Worm (Caenorhabditis elegans): Measurements from ENCODE around the gene F22E5.23.
"Not testable (repeated sequence)": the region's sequence is repeated elsewhere in the genome, so short reads cannot be mapped to it uniquely, and the experiment has no call there.

The F22E5.23 gene

DNA sequence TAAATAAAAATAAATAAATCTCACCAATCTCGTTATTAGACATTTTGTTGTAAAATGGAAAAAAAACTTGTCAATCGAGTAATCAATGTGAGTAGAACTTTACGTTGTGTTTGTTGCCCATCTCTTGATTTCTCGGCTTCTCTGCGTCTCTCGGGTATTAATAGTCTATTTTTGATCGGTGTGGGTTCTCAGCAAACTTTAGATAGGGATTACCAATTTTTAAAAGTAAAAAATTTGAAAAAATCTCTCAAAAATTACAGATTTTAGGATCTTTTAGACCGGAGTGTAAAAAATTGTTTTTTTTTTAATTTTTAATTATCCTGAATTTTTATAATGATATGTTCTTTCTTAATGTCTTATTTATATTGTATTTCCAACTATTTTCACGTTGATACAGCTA is 3.7 kb upstream of the F22E5.23 start, which contains the start of gene F22E5.21:
F22E5.21 (minus strand) TSS at position 101 of the 400 bp plus-strand sequence.
- TF ChIP-seq unc-62 (GFP tag; optimal IDR thresholded peaks at IDR 0.05), result no peak

DNA sequence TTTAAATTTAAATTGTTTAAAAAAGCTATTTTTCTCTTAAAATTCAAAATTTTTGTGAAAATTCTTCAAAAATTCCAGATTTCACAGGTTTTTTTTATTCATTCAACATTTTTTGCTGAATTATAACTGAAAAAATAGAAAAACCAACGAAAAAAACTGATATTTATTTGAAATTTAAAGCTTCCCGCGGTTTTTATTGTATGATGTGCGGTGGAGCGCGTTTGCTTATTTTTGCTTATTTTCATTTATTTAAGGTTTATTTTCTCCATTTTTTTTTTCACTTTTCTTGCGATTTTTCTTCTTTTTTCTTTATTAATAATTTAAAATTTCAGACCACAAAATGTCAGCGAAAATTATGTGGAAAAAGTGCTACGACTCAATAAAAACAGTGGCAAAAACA is 3.0 kb upstream of the F22E5.23 start, which contains the start of gene F22E5.9:
F22E5.9 (plus strand) TSS at position 327 of the 400 bp plus-strand sequence.
- no peak for TF ChIP-seq unc-62 (GFP tag; optimal IDR thresholded peaks at IDR 0.05)

DNA sequence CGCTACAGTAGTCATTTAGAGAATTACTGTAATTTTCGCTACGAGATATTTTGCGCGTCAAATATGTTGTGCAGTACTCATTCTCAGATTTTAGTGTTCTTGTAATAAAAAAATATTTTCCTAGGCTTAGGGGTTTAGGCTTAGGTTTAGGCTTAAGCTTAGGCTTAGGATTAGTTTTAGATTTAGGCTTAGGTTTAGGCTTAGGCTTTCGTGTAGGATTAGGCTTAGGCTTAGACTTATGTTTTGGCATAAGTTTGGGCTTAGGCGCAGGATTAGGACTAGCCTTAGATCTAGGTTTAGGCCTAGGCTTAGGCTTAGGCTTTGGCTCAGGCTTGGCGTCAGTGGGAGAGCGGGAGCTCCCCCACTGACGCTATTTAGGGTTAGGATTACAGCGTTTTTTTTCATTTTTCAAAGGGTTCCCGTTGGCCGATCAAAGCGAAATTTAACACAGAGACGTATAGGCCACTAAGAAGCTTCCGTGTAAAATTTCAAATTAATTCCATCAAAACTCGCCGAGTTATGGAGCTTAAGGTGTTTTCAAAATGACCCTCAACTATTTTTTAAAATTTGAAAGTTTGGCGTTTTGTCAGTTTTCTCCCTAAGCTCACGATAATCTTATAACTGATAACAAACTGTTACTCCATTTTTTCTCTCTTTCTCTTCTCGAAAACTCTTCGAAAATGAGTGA is 1.5 kb upstream of the F22E5.23 start, which contains the start of gene F22E5.8:
F22E5.8 (plus strand) TSS at position 638 of the 688 bp plus-strand sequence.
- TF ChIP-seq unc-62 (GFP tag; optimal IDR thresholded peaks at IDR 0.05), result not testable (repeated sequence)

DNA sequence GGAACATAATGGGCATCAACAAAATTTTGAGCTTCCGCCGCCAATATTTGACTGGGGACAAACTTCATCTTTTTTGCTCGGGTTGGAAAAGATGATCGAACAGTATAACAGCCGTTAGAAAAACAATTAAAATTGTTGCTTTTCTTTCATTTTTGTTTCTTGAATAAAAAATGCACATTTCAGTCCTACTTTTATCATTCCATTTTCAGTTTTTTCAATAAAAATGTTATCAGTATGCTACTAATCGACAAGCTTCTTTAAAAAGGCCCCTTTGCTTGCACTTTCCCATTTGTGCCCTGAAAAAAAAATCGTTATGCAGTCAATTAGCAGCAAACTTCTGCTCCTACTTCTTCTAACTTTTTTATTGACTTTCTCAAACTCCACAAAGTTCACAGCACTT is 695 bp downstream of the F22E5.23 start, which contains the start of gene F22E5.7:
F22E5.7 (plus strand) TSS at position 301 of the 400 bp plus-strand sequence.
- no peak for TF ChIP-seq unc-62 (GFP tag; optimal IDR thresholded peaks at IDR 0.05)

DNA sequence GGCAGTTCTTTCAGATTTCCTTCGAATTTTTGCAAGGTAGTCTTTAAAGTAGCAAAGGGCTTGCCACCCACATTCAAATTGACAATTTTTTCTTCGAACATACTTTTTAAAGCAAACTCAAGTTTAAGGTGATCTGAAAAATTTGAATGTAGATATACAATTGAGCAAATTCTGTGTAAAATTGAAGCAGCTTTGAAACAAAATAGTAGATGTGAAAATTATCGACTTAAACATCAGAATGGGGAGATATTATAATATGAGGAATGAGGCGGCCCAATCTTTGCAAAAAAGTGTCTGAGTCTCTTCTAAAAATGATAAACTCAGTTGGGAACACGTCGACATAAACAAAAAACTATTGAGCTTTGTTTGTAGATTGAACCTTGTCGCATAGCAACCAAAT is 3.4 kb downstream of the F22E5.23 start, which contains the start of gene F22E5.11:
F22E5.11 (minus strand) TSS at position 101 of the 400 bp plus-strand sequence.
- TF ChIP-seq unc-62 (GFP tag; optimal IDR thresholded peaks at IDR 0.05), result no peak

DNA sequence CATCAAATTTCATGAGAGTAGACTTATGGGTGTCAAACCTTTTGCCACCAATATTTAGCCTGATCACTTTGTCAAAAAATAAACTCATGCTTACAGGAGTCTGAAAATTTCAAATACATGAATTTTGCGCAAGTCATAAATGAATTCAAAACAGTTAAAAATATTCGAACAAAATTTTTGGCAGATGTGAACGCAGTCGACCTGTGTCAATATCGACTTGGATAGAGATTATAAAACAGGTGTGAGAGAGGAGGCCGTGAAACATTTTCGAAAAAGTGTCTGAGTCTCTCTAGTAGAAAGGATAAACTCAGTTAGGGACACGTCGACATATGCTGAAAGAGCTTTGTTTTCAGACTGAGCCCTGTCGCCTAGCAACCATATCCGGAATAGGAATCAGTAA is 5.7 kb downstream of the F22E5.23 start, which contains the start of gene F22E5.12:
F22E5.12 (minus strand) TSS at position 101 of the 400 bp plus-strand sequence.
- TF ChIP-seq unc-62 (GFP tag; optimal IDR thresholded peaks at IDR 0.05), result not testable (repeated sequence)

DNA sequence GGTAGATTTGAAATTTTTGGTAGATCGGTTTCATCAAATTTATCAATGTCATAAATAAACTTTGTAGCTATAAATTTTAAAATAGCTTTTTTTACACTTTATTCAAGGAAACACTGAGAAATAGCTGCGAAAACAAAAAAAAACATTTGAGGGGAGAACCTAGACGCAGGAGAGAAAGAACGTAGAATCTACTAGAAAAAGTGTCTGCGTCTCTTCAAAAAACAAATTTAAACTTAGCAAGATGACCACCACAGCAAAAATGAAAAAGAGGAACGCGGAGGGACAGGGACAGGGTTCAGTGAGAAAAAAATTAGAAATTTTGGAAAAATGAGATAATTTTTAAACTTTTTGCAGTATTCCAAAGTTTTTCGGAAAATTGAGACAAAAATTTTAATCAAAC is 7.9 kb downstream of the F22E5.23 start:
- no peak for TF ChIP-seq unc-62 (GFP tag; optimal IDR thresholded peaks at IDR 0.05)

DNA sequence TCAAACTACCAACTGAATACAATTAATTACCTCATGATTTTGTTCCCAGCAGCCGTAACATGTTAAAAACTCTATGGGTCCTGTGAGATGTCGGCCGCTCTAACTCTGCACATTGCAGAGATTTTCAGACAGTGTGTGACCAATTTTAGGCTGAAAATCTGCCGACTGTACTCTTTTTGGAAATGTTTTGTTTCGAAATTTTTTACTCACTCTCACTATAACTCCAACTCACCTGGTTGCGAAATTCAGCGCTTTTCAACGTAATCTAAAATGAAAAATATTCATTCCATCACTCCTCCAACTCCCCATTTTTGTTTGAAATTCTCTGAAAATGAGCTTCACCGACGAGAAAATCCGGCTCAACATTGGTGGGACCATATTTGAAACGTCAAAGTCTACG is 8.5 kb downstream of the F22E5.23 start, which contains the start of the genes F22E5.13 and F22E5.6:
F22E5.13 (minus strand) TSS at position 101 of the 400 bp plus-strand sequence.
F22E5.6 (plus strand) TSS at position 297 of the 400 bp plus-strand sequence.
- TF ChIP-seq unc-62 (GFP tag; optimal IDR thresholded peaks at IDR 0.05), result no peak

DNA sequence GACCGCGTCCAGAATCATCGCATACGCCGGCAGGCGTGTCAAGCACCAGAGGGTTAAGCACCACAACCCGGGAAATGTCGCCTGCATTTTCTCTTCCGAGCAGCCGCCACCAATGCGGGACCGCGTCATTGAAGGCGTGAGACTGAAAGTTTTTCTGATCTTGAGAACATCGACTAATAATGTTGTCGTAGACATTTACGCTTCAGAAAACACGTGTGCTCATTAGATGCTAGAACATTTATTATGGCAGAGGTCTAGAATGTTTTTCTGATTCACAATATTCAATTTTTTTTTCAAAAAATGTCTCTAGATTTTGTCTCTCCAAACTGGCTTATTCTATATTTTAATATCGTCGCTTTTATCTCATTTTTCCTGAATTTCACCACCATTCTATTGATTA is 15.5 kb downstream of the F22E5.23 start, which contains the start of gene sri-47:
sri-47 (plus strand) TSS at position 301 of the 400 bp plus-strand sequence.
- no peak for TF ChIP-seq unc-62 (GFP tag; optimal IDR thresholded peaks at IDR 0.05)

DNA sequence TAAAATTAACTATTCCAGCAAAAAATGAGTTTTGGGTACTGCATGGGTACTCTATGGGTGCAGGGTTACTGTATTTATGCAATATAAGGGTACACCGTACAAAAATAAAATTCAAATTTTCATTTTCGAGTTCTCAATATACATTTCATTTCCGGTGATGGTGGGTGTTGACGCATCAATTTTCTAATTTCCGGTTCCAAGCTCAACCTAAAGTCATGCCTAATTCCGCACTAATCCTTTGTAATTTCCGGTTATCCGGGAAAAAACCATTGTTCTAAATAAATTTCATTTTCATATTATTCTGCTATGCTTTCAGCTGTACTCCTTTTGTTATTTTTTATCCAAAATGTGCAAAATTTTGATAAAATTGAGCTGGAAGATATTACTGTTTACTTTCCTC is 18.3 kb downstream of the F22E5.23 start, which contains the start of gene gcy-21:
gcy-21 (plus strand) TSS at position 301 of the 400 bp plus-strand sequence.
- no peak for TF ChIP-seq unc-62 (GFP tag; optimal IDR thresholded peaks at IDR 0.05)

DNA sequence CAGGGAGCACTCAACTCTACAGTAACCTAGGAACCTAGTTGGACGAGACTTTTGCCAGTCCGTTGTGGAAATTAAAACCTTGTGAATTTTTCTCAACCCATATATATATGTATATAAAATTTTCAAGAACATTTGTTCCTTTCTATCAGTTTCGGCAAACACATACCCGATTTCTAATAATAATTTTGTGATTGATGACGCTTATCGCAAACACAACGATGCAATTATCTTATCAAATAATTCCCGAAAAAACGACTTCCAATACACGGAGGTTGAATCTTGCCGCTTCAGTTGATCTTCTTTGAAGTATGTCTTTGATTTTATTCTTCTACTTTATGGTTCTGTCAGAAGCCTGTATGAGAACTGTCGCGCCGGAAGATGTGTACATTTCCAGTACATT is 24.0 kb downstream of the F22E5.23 start, which contains the start of gene F22E5.2:
F22E5.2 (plus strand) TSS at position 301 of the 400 bp plus-strand sequence.
- not testable (repeated sequence) for TF ChIP-seq unc-62 (GFP tag; optimal IDR thresholded peaks at IDR 0.05)

DNA sequence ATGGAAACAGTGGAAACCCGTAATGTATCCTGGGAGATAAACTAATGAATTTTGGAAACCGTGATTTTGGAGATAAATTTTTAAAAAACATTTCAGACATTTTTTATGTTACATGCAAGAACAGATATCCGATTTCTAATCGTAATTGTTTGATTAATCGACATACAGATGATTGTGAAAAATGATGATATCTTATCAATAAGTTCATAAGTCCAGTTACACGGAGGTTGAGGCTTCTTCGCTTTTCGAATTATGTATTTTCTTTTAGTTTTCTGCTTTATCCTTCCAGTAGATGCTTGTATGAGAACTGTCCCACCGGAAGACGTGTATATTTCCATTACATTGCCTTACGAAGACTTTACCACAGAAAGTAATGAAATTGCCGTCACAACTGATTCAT is 24.5 kb downstream of the F22E5.23 start, which contains the start of gene F22E5.22:
F22E5.22 (plus strand) TSS at position 301 of the 400 bp plus-strand sequence.
- TF ChIP-seq unc-62 (GFP tag; optimal IDR thresholded peaks at IDR 0.05), result no peak

DNA sequence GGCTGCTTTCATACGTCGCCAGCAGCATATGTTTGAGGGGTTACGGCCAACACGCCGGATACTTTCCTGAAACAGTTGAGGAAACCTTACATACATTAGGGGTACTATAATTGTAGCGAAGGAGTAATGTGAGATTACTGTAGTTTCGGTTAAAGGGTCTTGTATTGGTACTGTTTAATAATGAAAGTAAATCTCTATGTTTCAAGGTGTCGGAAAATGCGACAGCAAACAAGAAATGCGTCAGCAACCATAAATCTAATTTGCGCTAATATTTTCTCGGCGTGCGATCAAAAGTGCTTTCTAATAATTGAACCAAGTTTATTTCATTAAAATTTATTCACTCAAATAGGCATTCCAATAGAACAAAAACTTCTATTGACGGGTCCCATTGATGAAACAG is 31.2 kb downstream of the F22E5.23 start, which contains the start of gene sri-57:
sri-57 (minus strand) TSS at position 101 of the 400 bp plus-strand sequence.
- not testable (repeated sequence) for TF ChIP-seq unc-62 (GFP tag; optimal IDR thresholded peaks at IDR 0.05)

DNA sequence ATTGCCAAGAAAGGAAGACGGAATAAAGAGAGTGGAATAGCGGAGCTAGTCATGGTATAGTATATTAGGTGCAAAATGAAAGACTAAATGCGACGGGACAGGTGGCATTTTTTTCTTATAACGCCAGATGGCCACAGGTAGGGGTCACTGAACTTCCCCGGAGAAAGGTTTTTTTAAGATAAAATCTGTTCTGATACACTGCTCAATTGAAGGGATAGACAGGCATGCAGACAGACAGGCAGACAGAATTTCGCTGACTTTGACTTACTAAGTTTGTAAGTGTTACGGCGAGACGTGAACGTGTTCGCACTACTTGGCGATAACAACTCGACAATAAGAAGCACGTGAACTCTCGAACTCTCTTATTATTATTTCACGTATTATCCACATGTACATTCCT is 32.5 kb downstream of the F22E5.23 start, which contains the start of the genes F22E5.20 and F22E5.1:
F22E5.20 (minus strand) TSS at position 101 of the 400 bp plus-strand sequence.
F22E5.1 (plus strand) TSS at position 242 of the 400 bp plus-strand sequence.
- TF ChIP-seq unc-62 (GFP tag; optimal IDR thresholded peaks at IDR 0.05), result not testable (repeated sequence)

DNA sequence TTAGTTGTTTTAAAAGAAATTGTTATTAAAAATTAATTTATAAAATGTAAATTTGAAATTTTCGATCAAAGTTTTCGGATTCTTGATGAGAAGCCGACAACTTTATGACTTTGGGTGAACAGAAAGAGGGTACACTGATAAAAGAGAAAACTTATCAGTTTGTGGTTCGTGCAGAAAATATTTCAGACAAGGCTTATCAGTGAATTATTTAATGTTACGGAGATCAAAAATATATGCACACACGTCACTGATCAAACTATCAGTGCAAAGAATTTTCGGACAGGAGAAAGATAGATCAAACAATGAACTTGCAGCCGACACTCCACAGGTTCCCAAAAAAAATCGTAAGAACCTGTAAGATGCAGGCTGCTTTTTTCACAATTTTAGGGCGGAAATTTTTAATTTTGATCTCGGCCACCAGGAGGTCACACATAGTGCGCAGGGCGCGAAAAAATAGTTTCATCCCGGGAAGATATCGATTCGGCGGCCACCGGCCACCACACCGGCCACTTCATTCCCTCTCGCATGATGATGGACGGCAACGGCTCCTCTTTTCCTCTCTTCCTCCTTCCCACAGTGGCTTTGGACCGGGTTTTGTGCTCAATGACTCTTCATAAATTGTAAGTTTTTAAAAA is 36.6 kb downstream of the F22E5.23 start, which contains the start of gene F22E5.17:
F22E5.17 (plus strand) TSS at position 508 of the 635 bp plus-strand sequence.
- TF ChIP-seq unc-62 (GFP tag; optimal IDR thresholded peaks at IDR 0.05), result no peak

DNA sequence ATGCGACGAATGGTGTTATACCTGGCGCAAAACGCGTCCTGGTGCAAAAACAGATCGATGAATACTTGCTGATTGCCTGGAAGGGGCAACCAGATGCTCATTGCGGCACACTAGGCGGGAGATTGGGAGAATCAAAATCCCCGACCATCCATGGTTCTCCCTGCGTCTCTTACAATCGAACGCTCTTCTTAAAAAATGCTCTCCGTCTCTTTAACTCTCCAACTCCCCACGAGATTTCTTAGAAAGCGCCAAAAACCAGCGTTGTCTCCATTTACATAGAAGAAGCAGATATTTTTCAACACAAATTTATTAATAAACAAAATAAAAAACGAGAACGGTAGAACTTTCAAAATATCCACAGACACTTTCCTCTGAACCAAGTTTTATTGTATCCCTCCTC is 40.0 kb downstream of the F22E5.23 start, which contains the start of gene F34D6.1:
F34D6.1 (minus strand) TSS at position 101 of the 400 bp plus-strand sequence.
- TF ChIP-seq unc-62 (GFP tag; optimal IDR thresholded peaks at IDR 0.05), result no peak

All from whole organism, dauer.